Worm (Caenorhabditis elegans) whole organism, young adult: ENCODE measurements around the gene unc-80.

Experiments used
- T26A5.8 ChIP-seq: sonication (generic microtip); optimal IDR thresholded peaks from 2 replicates; lab custom pipeline; 2016; ENCODE audit warnings: missing genetic modification characterization, missing compliant biosample characterization
- Y56A3A.18 ChIP-seq: fragments of 200-800 bp; sonication (Bioruptor generic); IDR thresholded peaks from 2 replicates; pipeline ENCODE4 v1.3.6; 2022; ENCODE audit warnings: missing genetic modification reagents, missing genetic modification characterization, missing compliant biosample characterization
- attf-5 ChIP-seq: fragments of 200-800 bp; sonication (Bioruptor generic); optimal IDR thresholded peaks from 2 replicates; lab custom pipeline; 2018; ENCODE audit warnings: mild to moderate bottlenecking, missing genetic modification characterization, missing compliant biosample characterization
- attf-6 ChIP-seq: fragments of 200-800 bp; sonication (Bioruptor generic); IDR thresholded peaks from 2 replicates; pipeline ENCODE4 v1.3.6; 2022; ENCODE audit warnings: missing genetic modification reagents, missing genetic modification characterization, missing compliant biosample characterization
- lsl-1 ChIP-seq: fragments of 200-800 bp; sonication (Bioruptor generic); optimal IDR thresholded peaks from 2 replicates; lab custom pipeline; 2018; ENCODE audit warnings: mild to moderate bottlenecking, missing genetic modification characterization, moderate library complexity, missing compliant biosample characterization
- madf-10 ChIP-seq: sonication (generic microtip); optimal IDR thresholded peaks from 2 replicates; lab custom pipeline; 2016; ENCODE audit warnings: mild to moderate bottlenecking, missing genetic modification characterization, missing compliant biosample characterization
- mxl-1 ChIP-seq: sonication (generic microtip); optimal IDR thresholded peaks from 2 replicates; lab custom pipeline; 2016; ENCODE audit warnings: missing genetic modification characterization, missing compliant biosample characterization
- rpc-1 ChIP-seq, 2 experiments: fragments of 150-350 bp in 1 of 2; sonication (generic microtip) in 1 of 2; optimal IDR thresholded peaks; 2 replicates each; lab custom pipeline; 2014 to 2018; ENCODE audit warnings: missing biosample characterization in 1 of 2, missing genetic modification characterization in 1 of 2, missing genetic modification reagents in 1 of 2, missing genotype in 1 of 2
- xnd-1 ChIP-seq: sonication (generic microtip); optimal IDR thresholded peaks from 2 replicates; lab custom pipeline; 2016; ENCODE audit warnings: missing genotype, missing genetic modification reagents, missing genetic modification characterization, missing compliant biosample characterization
- ztf-28 ChIP-seq: fragments of 200-800 bp; sonication (Bioruptor generic); IDR thresholded peaks from 2 replicates; pipeline ENCODE4 v1.3.6; 2022; ENCODE audit warnings: missing genetic modification reagents, missing genetic modification characterization, missing compliant biosample characterization

The unc-80 gene

DNA sequence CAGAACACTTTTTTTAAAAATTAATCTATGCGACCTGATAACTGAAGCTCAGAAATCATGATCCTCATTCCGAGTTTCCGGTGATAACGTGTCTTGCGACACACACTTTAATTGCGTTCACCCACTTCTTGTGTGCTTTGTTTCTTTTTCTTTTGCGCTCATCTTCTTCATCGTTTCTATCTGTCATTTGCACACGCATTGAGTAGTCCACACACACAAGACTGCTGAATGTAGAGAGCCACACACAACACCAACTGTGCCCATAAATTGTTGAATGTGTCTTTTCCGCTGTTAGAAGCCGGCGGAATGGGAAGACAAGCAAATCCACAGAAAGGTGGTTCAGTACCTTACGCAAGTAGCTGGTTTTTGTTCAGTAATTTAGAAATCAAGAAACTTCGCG, 41.0 kb downstream of the unc-80 start:
- no peak for TF ChIP-seq T26A5.8 (tag; lab: Kevin White, UChicago)
- no peak for TF ChIP-seq lsl-1 (GFP tag; lab: Kevin White, UChicago)
- no peak for TF ChIP-seq attf-5
- no peak for TF ChIP-seq Y56A3A.18 (GFP tag; lab: Robert Waterston, UW)
- no peak for TF ChIP-seq mxl-1 (tag; lab: Kevin White, UChicago)
- TF ChIP-seq rpc-1 (optimal IDR thresholded peaks at IDR 0.05; lab: Kevin White, UChicago): no peak
- no peak for TF ChIP-seq rpc-1 (tag; optimal IDR thresholded peaks at IDR 0.05; lab: Kevin White, UChicago)
- no peak for TF ChIP-seq madf-10 (tag; lab: Kevin White, UChicago)
- TF ChIP-seq attf-6 (GFP tag; lab: Robert Waterston, UW): no peak
- TF ChIP-seq xnd-1: no peak
- TF ChIP-seq ztf-28 (GFP tag; lab: Robert Waterston, UW): no peak
